Fruit fly (Drosophila melanogaster) whole organism, pupa: Measurements from ENCODE around the gene CG42263.

Source experiments
- CG10348 ChIP-seq: fragments of 200-800 bp; sonication (Bioruptor generic); IDR thresholded peaks from 2 replicates; pipeline ENCODE4 v1.3.6; 2022; ENCODE audit warnings: missing biosample characterization, missing genetic modification characterization
- CG13204 ChIP-seq: fragments of 200-800 bp; sonication (Bioruptor generic); optimal IDR thresholded peaks from 2 replicates; lab custom pipeline; 2018; ENCODE audit warnings: missing biosample characterization, mild to moderate bottlenecking, missing genetic modification characterization, moderate library complexity
- CG17806 ChIP-seq: fragments of 200-800 bp; sonication (Bioruptor generic); optimal IDR thresholded peaks from 2 replicates; lab custom pipeline; 2018; ENCODE audit warnings: missing biosample characterization, mild to moderate bottlenecking, missing genetic modification characterization, moderate library complexity
- CG32121 ChIP-seq: fragments of 200-800 bp; sonication (Bioruptor generic); IDR thresholded peaks from 2 replicates; pipeline ENCODE4 v1.3.6; 2022; ENCODE audit warnings: missing biosample characterization, missing genetic modification characterization
- CG4496 ChIP-seq: fragments of 200-800 bp; sonication (Bioruptor generic); IDR thresholded peaks from 3 replicates; pipeline ENCODE4 v1.3.6; 2022; ENCODE audit warnings: missing biosample characterization, missing genetic modification characterization
- CG8159 ChIP-seq: fragments of 200-800 bp; sonication (Bioruptor generic); optimal IDR thresholded peaks from 3 replicates; lab custom pipeline; 2018; ENCODE audit warnings: missing biosample characterization, mild to moderate bottlenecking, missing genetic modification characterization, moderate library complexity
- D1 ChIP-seq: fragments of 200-800 bp; sonication (Bioruptor generic); optimal IDR thresholded peaks from 2 replicates; lab custom pipeline; 2018; ENCODE audit warnings: missing biosample characterization, mild to moderate bottlenecking, missing genetic modification characterization, moderate library complexity
- EcR ChIP-seq: fragments of 200-800 bp; sonication (Bioruptor generic); optimal IDR thresholded peaks from 3 replicates; lab custom pipeline; 2019; ENCODE audit warnings: missing biosample characterization, missing genetic modification characterization, mild to moderate bottlenecking, moderate library complexity, missing genetic modification reagents
- fd96Ca ChIP-seq: fragments of 200-800 bp; sonication (Bioruptor generic); IDR thresholded peaks from 3 replicates; pipeline ENCODE4 v1.3.6; 2022; ENCODE audit warnings: missing biosample characterization, missing genetic modification characterization

DNA sequence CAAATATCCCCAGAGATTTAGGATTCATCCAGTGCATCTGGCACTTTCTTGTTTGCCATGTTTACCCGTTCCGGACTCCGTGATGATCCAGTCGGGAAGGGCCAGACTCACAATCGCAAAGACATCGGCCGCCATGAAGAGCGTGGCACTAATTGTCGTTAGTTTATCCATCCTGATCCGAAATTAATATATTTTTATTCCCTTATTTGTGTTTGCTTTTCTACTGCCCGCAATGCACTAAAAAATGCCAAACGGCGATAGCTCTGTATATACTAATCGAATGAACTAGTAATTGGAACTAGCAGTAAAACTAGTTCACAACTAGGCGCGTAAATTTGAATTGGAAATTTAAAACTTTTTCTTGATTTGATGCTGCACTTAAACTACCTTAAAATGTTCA is 24.0 kb upstream of the CG42263 start, which contains the start of gene CG14182:
- TF ChIP-seq CG32121 (GFP tag; lab: Robert Waterston, UW) = no peak
- no peak for TF ChIP-seq CG8159 (tag; lab: Kevin White, UChicago)
- TF ChIP-seq CG17806 (tag; lab: Kevin White, UChicago) = no peak
- TF ChIP-seq fd96Ca (GFP tag; lab: Robert Waterston, UW) = no peak
- TF ChIP-seq EcR = no peak
- TF ChIP-seq CG10348 (GFP tag; lab: Robert Waterston, UW) = no peak
- no peak for TF ChIP-seq CG4496 (GFP tag; lab: Robert Waterston, UW)
- no peak for TF ChIP-seq D1 (tag; lab: Kevin White, UChicago)
- TF ChIP-seq CG13204 = no peak
